Worm (Caenorhabditis elegans): ENCODE results near the gene C06B3.6.

DNA sequence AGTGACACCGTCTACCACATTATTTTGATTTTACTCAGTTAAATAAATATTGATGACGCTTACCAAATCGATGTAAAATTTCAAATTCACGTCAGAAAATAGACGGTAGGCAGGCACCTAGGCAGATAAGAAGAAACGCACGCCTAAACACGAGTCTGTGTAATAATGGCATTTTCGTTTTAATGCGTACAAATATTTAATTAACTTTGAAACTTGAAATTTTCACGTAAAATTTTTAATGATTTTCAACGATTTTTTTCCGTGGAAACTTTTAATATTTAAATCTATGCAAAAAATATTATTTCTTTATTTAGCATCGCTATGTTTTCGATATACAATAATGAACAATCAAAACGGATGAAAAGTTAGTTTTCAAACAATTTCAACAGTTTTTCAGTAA, 22.5 kb upstream of the C06B3.6 start, which contains the start of gene C06B3.16:
- TF ChIP-seq him-1 (tag; optimal IDR thresholded peaks at IDR 0.05): no peak
- no peak for TF ChIP-seq dao-5 (tag; optimal IDR thresholded peaks at IDR 0.05)
- no peak for TF ChIP-seq W03F9.2 (tag; optimal IDR thresholded peaks at IDR 0.05)

All from whole organism, L4/young adult.